Worm (Caenorhabditis elegans): ENCODE results near the gene str-185.

Gene str-185

DNA sequence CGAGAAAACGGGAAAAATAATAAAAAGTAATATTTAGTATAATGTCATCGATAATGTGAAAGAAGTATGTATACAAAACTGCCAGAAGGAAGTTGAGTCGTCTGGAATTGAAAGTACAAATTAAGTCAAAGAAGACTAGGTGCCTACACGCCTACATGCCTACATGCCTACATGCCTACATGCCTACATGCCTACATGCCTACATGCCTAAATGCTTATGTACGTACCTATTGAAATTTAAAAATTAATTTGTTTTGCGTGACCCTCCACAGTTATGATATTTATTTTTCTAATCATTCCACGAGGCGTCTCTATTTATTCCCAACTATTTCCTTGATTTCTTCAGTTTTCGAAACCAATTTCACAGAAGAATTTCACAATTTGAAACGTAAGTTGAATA, at the start of gene str-185, which contains the start of gene R08C7.5:
TSS of gene str-185 (minus strand) at position 101 of the 400 bp plus-strand sequence.
TSS of gene R08C7.5 (plus strand) at position 329 of the 400 bp plus-strand sequence.
- TF ChIP-seq mep-1 (tag; optimal IDR thresholded peaks at IDR 0.05) = no peak
- no peak for TF ChIP-seq hlh-1 (tag; optimal IDR thresholded peaks at IDR 0.05)
- TF ChIP-seq lsy-2 (tag; optimal IDR thresholded peaks at IDR 0.05) = no peak
- no peak for TF ChIP-seq cnd-1 (tag; optimal IDR thresholded peaks at IDR 0.05)
- TF ChIP-seq lin-13 (tag; optimal IDR thresholded peaks at IDR 0.05) = no peak
- TF ChIP-seq unc-39 (tag; optimal IDR thresholded peaks at IDR 0.05) = no peak
- TF ChIP-seq ham-2 (GFP tag; optimal IDR thresholded peaks at IDR 0.05) = no peak
- TF ChIP-seq nhr-28 (tag; optimal IDR thresholded peaks at IDR 0.05) = no peak
- no peak for TF ChIP-seq ceh-39 (tag; optimal IDR thresholded peaks at IDR 0.05)
- TF ChIP-seq ztf-11 (tag; optimal IDR thresholded peaks at IDR 0.05) = no peak
- TF ChIP-seq flh-1 (GFP tag; optimal IDR thresholded peaks at IDR 0.05) = no peak
- TF ChIP-seq bed-3 (GFP tag; optimal IDR thresholded peaks at IDR 0.05) = no peak

DNA sequence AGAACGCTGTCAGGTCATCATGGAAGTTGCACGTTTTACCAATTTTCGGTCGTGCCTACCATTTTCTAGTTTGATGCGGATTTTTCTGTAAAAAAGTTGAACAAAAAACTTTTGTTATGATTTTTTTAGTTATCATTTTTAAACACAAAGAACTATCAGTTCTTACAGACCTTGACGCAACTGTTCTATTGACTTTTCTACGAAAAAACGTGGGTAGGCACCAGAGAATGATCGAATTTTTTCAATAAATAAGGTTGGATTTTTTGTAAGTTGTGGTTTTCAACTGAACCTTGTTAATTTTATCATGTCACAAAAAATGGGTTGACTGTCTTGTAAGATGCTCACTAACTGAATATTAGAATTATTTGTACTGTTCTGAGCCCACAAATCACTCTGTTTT, 48.8 kb upstream of the str-185 start:
- no peak for TF ChIP-seq lin-13 (tag; optimal IDR thresholded peaks at IDR 0.05)
- no peak for TF ChIP-seq ham-2 (GFP tag; optimal IDR thresholded peaks at IDR 0.05)
- TF ChIP-seq snpc-4 (tag; optimal IDR thresholded peaks at IDR 0.05) = no peak
- TF ChIP-seq nhr-237 (tag; optimal IDR thresholded peaks at IDR 0.05) = no peak
- no peak for TF ChIP-seq elt-3 (tag; optimal IDR thresholded peaks at IDR 0.05)
- no peak for TF ChIP-seq mls-2 (tag; optimal IDR thresholded peaks at IDR 0.05)
- no peak for TF ChIP-seq elt-1 (tag; optimal IDR thresholded peaks at IDR 0.05; ENCODE audit: borderline replicate concordance, insufficient read depth)
- no peak for TF ChIP-seq sptf-1 (tag; optimal IDR thresholded peaks at IDR 0.05)
- no peak for TF ChIP-seq bed-3 (GFP tag; optimal IDR thresholded peaks at IDR 0.05)
- TF ChIP-seq blmp-1 (tag; optimal IDR thresholded peaks at IDR 0.05) = no peak
- TF ChIP-seq nhr-28 (tag; optimal IDR thresholded peaks at IDR 0.05) = no peak
- no peak for TF ChIP-seq tbx-8 (GFP tag; optimal IDR thresholded peaks at IDR 0.05)
- no peak for TF ChIP-seq nhr-76 (tag; optimal IDR thresholded peaks at IDR 0.05)
- no peak for TF ChIP-seq unc-120 (tag; optimal IDR thresholded peaks at IDR 0.05; ENCODE audit: poor library complexity, severe bottlenecking)

ce11 chrIV:4477009-4477471, 47.2 kb upstream of the str-185 start, which contains the start of gene M01H9.3:
Gene M01H9.3 (minus strand): TSS chrIV:4477059.
- TF ChIP-seq sem-2 (GFP tag; optimal IDR thresholded peaks at IDR 0.05) (no peak), zip-8 (tag; optimal IDR thresholded peaks at IDR 0.05) (no peak), hlh-1 (tag; optimal IDR thresholded peaks at IDR 0.05) (no peak), ztf-11 (tag; optimal IDR thresholded peaks at IDR 0.05) (no peak), ceh-39 (tag; optimal IDR thresholded peaks at IDR 0.05) (no peak), nhr-2 (tag; optimal IDR thresholded peaks at IDR 0.05) (no peak), lin-13 (tag; optimal IDR thresholded peaks at IDR 0.05) (no peak), mls-2 (tag; optimal IDR thresholded peaks at IDR 0.05) (no peak), nhr-237 (tag; optimal IDR thresholded peaks at IDR 0.05) (no peak), unc-62 (GFP tag; optimal IDR thresholded peaks at IDR 0.05) (no peak), mep-1 (tag; optimal IDR thresholded peaks at IDR 0.05) (peak; percentile 19), elt-3 (tag; optimal IDR thresholded peaks at IDR 0.05) (no peak), unc-120 (tag; optimal IDR thresholded peaks at IDR 0.05; ENCODE audit: poor library complexity, severe bottlenecking) (peak; percentile 35), nhr-28 (tag; optimal IDR thresholded peaks at IDR 0.05) (no peak), lin-32 (GFP tag; optimal IDR thresholded peaks at IDR 0.05) (no peak), pha-4 (tag; optimal IDR thresholded peaks at IDR 0.05) (no peak)

DNA sequence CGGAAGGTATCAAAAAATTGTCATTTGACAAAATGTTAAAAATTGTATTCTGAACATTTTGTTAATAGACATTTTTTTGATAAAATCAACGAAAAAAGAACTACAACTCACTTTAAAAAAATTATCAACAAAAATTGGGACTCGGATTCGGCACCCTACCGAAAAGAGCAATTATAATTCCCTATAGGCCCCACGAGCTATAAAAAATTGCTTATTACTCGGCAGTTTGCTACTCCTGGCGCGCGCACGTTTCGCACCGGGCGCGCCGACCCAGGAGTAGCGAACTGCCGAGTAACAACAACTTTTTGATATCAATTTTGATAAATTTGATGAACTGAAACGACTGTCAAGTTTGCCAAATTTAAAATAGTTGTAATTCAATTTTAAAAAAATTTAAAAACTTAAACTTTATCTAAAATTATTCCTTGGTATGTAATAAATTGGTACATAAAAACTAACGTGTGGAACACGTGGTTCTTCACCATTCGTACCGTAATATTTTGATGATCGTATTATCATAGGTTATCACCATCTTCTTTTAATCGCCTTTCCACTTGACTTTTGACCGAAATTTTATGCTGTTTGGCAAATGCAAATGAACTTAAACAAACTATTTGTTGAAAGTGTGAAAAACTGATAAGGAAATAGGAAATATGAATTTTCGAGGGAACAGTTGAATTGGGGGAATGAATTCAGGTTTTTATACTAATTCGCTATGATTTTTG, 45.7 kb upstream of the str-185 start:
- TF ChIP-seq pha-4 (tag; optimal IDR thresholded peaks at IDR 0.05) = no peak
- no peak for TF ChIP-seq nhr-237 (tag; optimal IDR thresholded peaks at IDR 0.05)
- TF ChIP-seq sptf-1 (tag; optimal IDR thresholded peaks at IDR 0.05) = no peak
- no peak for TF ChIP-seq blmp-1 (tag; optimal IDR thresholded peaks at IDR 0.05)
- no peak for TF ChIP-seq hlh-1 (tag; optimal IDR thresholded peaks at IDR 0.05)
- TF ChIP-seq lsy-2 (tag; optimal IDR thresholded peaks at IDR 0.05) = no peak
- TF ChIP-seq nhr-76 (tag; optimal IDR thresholded peaks at IDR 0.05) = no peak
- TF ChIP-seq ceh-43 (GFP tag; optimal IDR thresholded peaks at IDR 0.05) = no peak
- TF ChIP-seq ztf-11 (tag; optimal IDR thresholded peaks at IDR 0.05) = no peak
- TF ChIP-seq lin-13 (tag; optimal IDR thresholded peaks at IDR 0.05) = no peak
- no peak for TF ChIP-seq nhr-2 (tag; optimal IDR thresholded peaks at IDR 0.05)

DNA sequence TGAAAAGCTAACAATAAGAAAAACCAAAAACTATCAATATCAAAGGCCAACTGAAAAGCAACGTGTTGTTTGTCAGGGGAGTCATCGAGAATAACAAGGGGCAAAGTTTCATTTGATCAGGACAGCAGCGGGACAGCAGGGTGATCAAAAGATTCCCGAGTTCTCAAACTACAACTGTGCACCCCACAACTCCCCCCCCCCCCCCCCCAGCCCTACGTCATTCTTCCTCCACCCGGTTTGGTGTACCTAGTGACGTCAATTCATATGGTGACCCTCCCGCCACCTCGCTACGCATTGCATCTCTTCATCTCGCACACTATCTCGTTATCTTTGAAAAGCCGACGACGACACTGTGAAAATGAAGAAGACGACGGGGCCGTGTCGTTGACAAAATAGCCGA, 44.0 kb upstream of the str-185 start:
- TF ChIP-seq tbx-8 (GFP tag; optimal IDR thresholded peaks at IDR 0.05) (no peak), zip-8 (tag; optimal IDR thresholded peaks at IDR 0.05) (no peak), nhr-12 (tag; optimal IDR thresholded peaks at IDR 0.05) (no peak), mep-1 (tag; optimal IDR thresholded peaks at IDR 0.05) (no peak), drap-1 (GFP tag; optimal IDR thresholded peaks at IDR 0.05) (no peak), blmp-1 (tag; optimal IDR thresholded peaks at IDR 0.05) (no peak), mls-2 (tag; optimal IDR thresholded peaks at IDR 0.05) (no peak), lsy-2 (tag; optimal IDR thresholded peaks at IDR 0.05) (no peak), bed-3 (GFP tag; optimal IDR thresholded peaks at IDR 0.05) (no peak), ham-2 (GFP tag; optimal IDR thresholded peaks at IDR 0.05) (no peak), ceh-83 (GFP tag; optimal IDR thresholded peaks at IDR 0.05) (no peak), lin-32 (GFP tag; optimal IDR thresholded peaks at IDR 0.05) (no peak), nhr-237 (tag; optimal IDR thresholded peaks at IDR 0.05) (no peak), sem-2 (GFP tag; optimal IDR thresholded peaks at IDR 0.05) (no peak), mab-5 (tag; optimal IDR thresholded peaks at IDR 0.05) (no peak), ces-1 (GFP tag; optimal IDR thresholded peaks at IDR 0.05) (no peak), snpc-4 (tag; optimal IDR thresholded peaks at IDR 0.05) (no peak)

Data from whole organism, mixed stage, embryonic.